Fruit fly (Drosophila melanogaster): ENCODE results near the gene COX5A.

dm6 chr3R:11820148-11820547 lies 989 bp downstream of the COX5A start:
- TF ChIP-seq Hr39 (GFP tag; optimal IDR thresholded peaks at IDR 0.05): no peak
- no peak for TF ChIP-seq CG6163 (GFP tag; IDR thresholded peaks at IDR 0.05)
- TF ChIP-seq Gug (GFP tag; IDR thresholded peaks at IDR 0.05): no peak
- no peak for TF ChIP-seq pdm3 (GFP tag; optimal IDR thresholded peaks at IDR 0.05)
- no peak for TF ChIP-seq lz (GFP tag; optimal IDR thresholded peaks at IDR 0.05)
- no peak for TF ChIP-seq CG6792 (GFP tag; optimal IDR thresholded peaks at IDR 0.05)
- no peak for TF ChIP-seq Lpt (GFP tag; optimal IDR thresholded peaks at IDR 0.05)
- TF ChIP-seq CG4318 (GFP tag; optimal IDR thresholded peaks at IDR 0.05): no peak
- no peak for TF ChIP-seq dac (GFP tag; optimal IDR thresholded peaks at IDR 0.05)
- no peak for TF ChIP-seq acj6 (GFP tag; optimal IDR thresholded peaks at IDR 0.05)
- TF ChIP-seq Hr4 (GFP tag; optimal IDR thresholded peaks at IDR 0.05): no peak

All from whole organism, prepupa.